Fruit fly (Drosophila melanogaster): ENCODE data around the gene CG42847.

DNA sequence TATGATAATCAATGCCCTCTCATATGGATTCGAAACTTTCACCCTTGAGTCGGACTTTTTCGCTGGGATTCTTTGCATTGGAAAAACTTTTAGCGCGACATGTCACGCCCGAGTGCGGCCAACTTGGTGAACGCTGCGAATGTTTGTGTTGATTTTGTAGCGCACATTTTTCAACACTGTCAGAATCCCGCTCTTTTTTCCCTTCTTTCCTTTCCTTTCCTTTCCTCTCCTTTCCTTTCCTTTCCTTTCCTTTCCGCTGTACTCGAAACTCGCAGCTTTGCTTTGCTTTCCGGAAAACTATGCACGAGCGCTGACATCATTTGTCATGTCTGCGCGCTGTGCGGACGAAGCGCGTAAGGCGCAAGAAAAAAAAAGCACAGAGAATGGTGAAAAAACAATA, 39.7 kb downstream of the CG42847 start:
- no peak for TF ChIP-seq pad (GFP tag; optimal IDR thresholded peaks at IDR 0.05)
- TF ChIP-seq CG7045 (GFP tag; optimal IDR thresholded peaks at IDR 0.05) = no peak

Data from whole organism, adult.